Worm (Caenorhabditis elegans) whole organism, L2 larva: ENCODE measurements around the gene C26G2.2.

Experiments
- ZK546.5 ChIP-seq: sonication (generic microtip); optimal IDR thresholded peaks from 2 replicates; lab custom pipeline; 2017; ENCODE audit warnings: missing biosample characterization, missing genetic modification characterization
- aly-2 ChIP-seq: fragments of 150-350 bp; optimal IDR thresholded peaks from 2 replicates; lab custom pipeline; 2014; ENCODE audit warnings: missing biosample characterization, missing genetic modification characterization
- ama-1 ChIP-seq: fragments of 150-350 bp; optimal IDR thresholded peaks from 2 replicates; lab custom pipeline; 2018; ENCODE audit warnings: inconsistent platforms
- blmp-1 ChIP-seq: sonication (generic microtip); optimal IDR thresholded peaks from 2 replicates; lab custom pipeline; 2017; ENCODE audit warnings: missing genetic modification characterization, mild to moderate bottlenecking, missing compliant biosample characterization, antibody characterized with exemption, moderate library complexity; ENCODE audit not compliant: insufficient read depth
- egl-27 ChIP-seq: sonication (generic microtip); optimal IDR thresholded peaks from 3 replicates; lab custom pipeline; 2017; ENCODE audit warnings: missing biosample characterization, missing genetic modification reagents, missing genetic modification characterization
- lin-13 ChIP-seq: fragments of 150-350 bp; optimal IDR thresholded peaks from 2 replicates; lab custom pipeline; 2014; ENCODE audit warnings: missing biosample characterization, missing genetic modification reagents, missing genetic modification characterization
- lin-39 ChIP-seq: fragments of 150-350 bp; optimal IDR thresholded peaks from 2 replicates; lab custom pipeline; 2014; ENCODE audit warnings: missing biosample characterization, missing genetic modification reagents, missing genetic modification characterization
- nhr-10 ChIP-seq: sonication (generic microtip); optimal IDR thresholded peaks from 2 replicates; lab custom pipeline; 2017; ENCODE audit warnings: missing biosample characterization, missing genetic modification characterization
- nhr-23 ChIP-seq: fragments of 150-350 bp; optimal IDR thresholded peaks from 2 replicates; lab custom pipeline; 2014; ENCODE audit warnings: missing biosample characterization, missing genetic modification reagents, missing genetic modification characterization
- nhr-237 ChIP-seq: fragments of 150-350 bp; optimal IDR thresholded peaks from 2 replicates; lab custom pipeline; 2014; ENCODE audit warnings: missing biosample characterization, missing genetic modification characterization
- nhr-25 ChIP-seq: fragments of 150-350 bp; sonication (generic microtip); optimal IDR thresholded peaks from 3 replicates; lab custom pipeline; 2014; ENCODE audit warnings: missing biosample characterization, missing genetic modification characterization
- skn-1 ChIP-seq: sonication (generic microtip); optimal IDR thresholded peaks from 2 replicates; lab custom pipeline; 2017; ENCODE audit warnings: missing biosample characterization, missing genetic modification characterization
- unc-55 ChIP-seq: fragments of 150-350 bp; sonication (generic microtip); optimal IDR thresholded peaks from 3 replicates; lab custom pipeline; 2014; ENCODE audit warnings: missing biosample characterization, missing genetic modification reagents, missing genetic modification characterization
- unc-62 ChIP-seq: fragments of 150-350 bp; optimal IDR thresholded peaks from 2 replicates; lab custom pipeline; 2014; ENCODE audit warnings: missing biosample characterization, missing genetic modification reagents, missing genetic modification characterization

- no peak for TF ChIP-seq nhr-23 (tag; lab: Kevin White, UChicago)
- no peak for TF ChIP-seq ZK546.5 (tag; lab: Kevin White, UChicago)
- TF ChIP-seq ama-1 (lab: Kevin White, UChicago), result no peak
- TF ChIP-seq nhr-237 (tag; lab: Kevin White, UChicago), result no peak
- TF ChIP-seq egl-27 (tag; lab: Kevin White, UChicago), result no peak
- no peak for TF ChIP-seq skn-1 (tag; lab: Kevin White, UChicago)
- TF ChIP-seq unc-62, result no peak
- no peak for TF ChIP-seq nhr-10 (tag; lab: Kevin White, UChicago)
- TF ChIP-seq nhr-25 (tag; lab: Kevin White, UChicago), result no peak
- TF ChIP-seq aly-2, result no peak
- TF ChIP-seq unc-55 (GFP tag; lab: Kevin White, UChicago), result no peak
- TF ChIP-seq lin-13 (GFP tag; lab: Kevin White, UChicago), result no peak
- TF ChIP-seq blmp-1, result no peak
- no peak for TF ChIP-seq lin-39
Measured at ce11 chrX:14678983-14679382, 14.9 kb downstream of the C26G2.2 start.
